Worm (Caenorhabditis elegans) whole organism, late embryonic: Measurements from ENCODE around the gene F12A10.6.

Experiments used
- C08G9.2 ChIP-seq: sonication (generic microtip); optimal IDR thresholded peaks from 2 replicates; lab custom pipeline; 2016; ENCODE audit warnings: mild to moderate bottlenecking, missing genetic modification characterization, moderate library complexity, missing compliant biosample characterization
- ceh-45 ChIP-seq: fragments of 200-800 bp; sonication (Bioruptor generic); IDR thresholded peaks from 2 replicates; pipeline ENCODE4 v1.3.6; 2022; ENCODE audit warnings: missing genetic modification reagents, missing genetic modification characterization, missing compliant biosample characterization
- ceh-9 ChIP-seq: sonication (generic microtip); optimal IDR thresholded peaks from 2 replicates; lab custom pipeline; 2016; ENCODE audit warnings: mild to moderate bottlenecking, missing genetic modification characterization, inconsistent platforms, missing compliant biosample characterization
- elt-2 ChIP-seq: sonication (generic microtip); optimal IDR thresholded peaks from 2 replicates; lab custom pipeline; 2016; ENCODE audit warnings: missing genetic modification reagents, missing genetic modification characterization, missing compliant biosample characterization
- hlh-30 ChIP-seq: sonication (generic microtip); optimal IDR thresholded peaks from 2 replicates; lab custom pipeline; 2017; ENCODE audit warnings: antibody characterized with exemption, missing genetic modification characterization, missing compliant biosample characterization; ENCODE audit not compliant: insufficient read depth
- npax-4 ChIP-seq: sonication (generic microtip); optimal IDR thresholded peaks from 2 replicates; lab custom pipeline; 2016; ENCODE audit warnings: missing genetic modification characterization, missing compliant biosample characterization
- rnt-1 ChIP-seq: sonication (generic microtip); optimal IDR thresholded peaks from 2 replicates; lab custom pipeline; 2016; ENCODE audit warnings: missing genetic modification characterization, missing compliant biosample characterization
- tbx-7 ChIP-seq: sonication (generic microtip); optimal IDR thresholded peaks from 2 replicates; lab custom pipeline; 2016; ENCODE audit warnings: missing genotype, missing genetic modification characterization, missing compliant biosample characterization

DNA sequence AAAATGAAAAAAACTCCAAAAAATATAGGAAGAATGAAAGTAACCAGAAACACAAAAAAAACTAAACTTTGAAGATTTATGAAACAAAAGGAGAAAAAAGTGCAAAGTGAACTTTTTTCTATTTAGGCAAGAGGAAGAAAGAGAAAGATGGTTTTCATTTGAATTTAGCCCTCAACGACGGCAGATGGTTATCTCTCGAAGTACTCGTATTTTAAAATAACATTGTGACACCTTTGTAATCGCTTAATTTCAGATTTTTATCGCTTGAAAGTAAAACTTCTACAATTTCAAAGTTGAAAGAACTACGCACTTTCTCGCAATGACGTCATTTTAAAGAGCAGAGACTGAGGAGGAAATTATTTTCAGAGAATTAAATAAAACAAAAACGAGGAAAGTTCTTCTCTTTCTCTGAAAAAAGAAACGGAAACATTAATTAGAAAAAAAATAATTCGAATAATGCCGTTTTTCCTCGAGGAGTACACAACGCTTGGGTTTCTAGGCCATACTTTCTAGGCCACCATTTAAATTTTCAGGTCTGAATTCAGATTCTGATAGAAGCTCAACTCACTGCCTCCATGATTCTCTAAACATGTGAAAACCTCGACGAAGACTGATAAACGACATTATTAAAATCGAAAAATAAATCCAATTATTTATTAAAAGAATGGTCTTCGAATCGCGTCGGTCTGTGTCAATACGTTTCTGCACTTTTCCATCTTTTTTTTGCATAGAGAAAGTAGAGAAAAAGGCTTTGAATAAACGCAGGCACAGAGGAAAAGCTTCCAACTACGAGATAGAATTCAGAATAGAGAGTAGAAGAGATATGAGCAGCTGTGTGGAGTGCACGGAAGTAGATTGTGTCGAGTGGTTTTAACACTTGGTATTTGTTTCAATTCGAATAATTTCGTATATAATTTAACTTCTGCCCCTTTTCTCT lies 17.4 kb upstream of the F12A10.6 start:
- TF ChIP-seq ceh-45 (no peak), npax-4 (tag; lab: Kevin White, UChicago) (no peak), ceh-9 (tag; lab: Kevin White, UChicago) (no peak), rnt-1 (tag; lab: Kevin White, UChicago) (no peak), tbx-7 (tag; lab: Kevin White, UChicago) (peak; percentile 35), C08G9.2 (tag; lab: Kevin White, UChicago) (peak; percentile 13), hlh-30 (tag; lab: Kevin White, UChicago) (no peak), elt-2 (no peak)
